Worm (Caenorhabditis elegans) whole organism, dauer: ENCODE measurements around the gene nas-28.

Source experiments
- unc-62 ChIP-seq: sonication (generic microtip); optimal IDR thresholded peaks from 2 replicates; lab custom pipeline; 2017; ENCODE audit warnings: missing biosample characterization, missing genetic modification reagents, missing genetic modification characterization

The nas-28 gene

ce11 chrIII:6183118-6183517, at the start of gene nas-28:
Gene nas-28, minus strand, starts transcription at chrIII:6183218.
- no peak for TF ChIP-seq unc-62 (GFP tag; lab: Kevin White, UChicago)

- TF ChIP-seq unc-62 (GFP tag; lab: Kevin White, UChicago): no peak
These were observed 48.9 kb upstream of the nas-28 start for ce11 chrIII:6231880-6232279.

- no peak for TF ChIP-seq unc-62 (GFP tag; lab: Kevin White, UChicago)
These were observed 47.9 kb upstream of the nas-28 start, which contains the start of gene esyt-2 for ce11 chrIII:6230870-6231269. Gene esyt-2, minus strand, starts transcription at chrIII:6230970.

ce11 chrIII:6221403-6221802, 38.4 kb upstream of the nas-28 start:
- no peak for TF ChIP-seq unc-62 (GFP tag; lab: Kevin White, UChicago)

ce11 chrIII:6216833-6217466, 33.9 kb upstream of the nas-28 start, which contains the start of gene hot-4:
Gene hot-4, plus strand, starts transcription at chrIII:6217416.
- TF ChIP-seq unc-62 (GFP tag; lab: Kevin White, UChicago): no peak

ce11 chrIII:6215943-6216342, 32.9 kb upstream of the nas-28 start:
- no peak for TF ChIP-seq unc-62 (GFP tag; lab: Kevin White, UChicago)

ce11 chrIII:6215476-6215875, 32.5 kb upstream of the nas-28 start, which contains the start of gene C23G10.11:
Gene C23G10.11, minus strand, starts transcription at chrIII:6215576.
- TF ChIP-seq unc-62 (GFP tag; lab: Kevin White, UChicago): no peak

- TF ChIP-seq unc-62 (GFP tag; lab: Kevin White, UChicago): no peak
These were observed 30.9 kb upstream of the nas-28 start, which contains the start of gene C23G10.10 for ce11 chrIII:6213915-6214314. Gene C23G10.10, minus strand, starts transcription at chrIII:6214015.

ce11 chrIII:6210215-6210822, 27.3 kb upstream of the nas-28 start:
- TF ChIP-seq unc-62 (GFP tag; lab: Kevin White, UChicago): no peak

- no peak for TF ChIP-seq unc-62 (GFP tag; lab: Kevin White, UChicago)
These were observed 26.0 kb upstream of the nas-28 start, which contains the start of gene C23G10.1 for ce11 chrIII:6208984-6209383. Gene C23G10.1, plus strand, starts transcription at chrIII:6209284.

ce11 chrIII:6207881-6208280, 24.9 kb upstream of the nas-28 start, which contains the start of gene C23G10.2:
Gene C23G10.2, plus strand, starts transcription at chrIII:6208064.
- no peak for TF ChIP-seq unc-62 (GFP tag; lab: Kevin White, UChicago)

- TF ChIP-seq unc-62 (GFP tag; lab: Kevin White, UChicago): no peak
These were observed 24.0 kb upstream of the nas-28 start for ce11 chrIII:6207046-6207445.

- TF ChIP-seq unc-62 (GFP tag; lab: Kevin White, UChicago): no peak
These were observed 23.3 kb upstream of the nas-28 start, which contains the start of the genes sna-3 and rps-3 for ce11 chrIII:6206161-6206853. Gene sna-3, minus strand, starts transcription at chrIII:6206211. Gene rps-3, plus strand, starts transcription at chrIII:6206803.

- no peak for TF ChIP-seq unc-62 (GFP tag; lab: Kevin White, UChicago)
These were observed 19.4 kb upstream of the nas-28 start for ce11 chrIII:6202440-6202839.

- TF ChIP-seq unc-62 (GFP tag; lab: Kevin White, UChicago): no peak
These were observed 18.3 kb upstream of the nas-28 start for ce11 chrIII:6201325-6201724.
